Fruit fly (Drosophila melanogaster) Kc167 (cell line): ENCODE results near the gene Tis11.

Experiments
- Myc ChIP-seq: fragments of >200 bp; optimal IDR thresholded peaks from 2 replicates; lab custom pipeline; 2017; ENCODE audit warnings: missing external identifiers
- Sin3A ChIP-seq: fragments of >200 bp; optimal IDR thresholded peaks from 2 replicates; lab custom pipeline; 2018; ENCODE audit warnings: missing external identifiers
- h ChIP-seq: fragments of >200 bp; optimal IDR thresholded peaks from 3 replicates; lab custom pipeline; 2018; ENCODE audit warnings: missing external identifiers
- insv ChIP-seq: fragments of >200 bp; optimal IDR thresholded peaks from 3 replicates; lab custom pipeline; 2018; ENCODE audit warnings: missing external identifiers
- psq ChIP-seq: fragments of >200 bp; optimal IDR thresholded peaks from 2 replicates; lab custom pipeline; 2017; ENCODE audit warnings: missing external identifiers
- ttk ChIP-seq: sonication (Bioruptor generic); optimal IDR thresholded peaks from 2 replicates; lab custom pipeline; 2017; ENCODE audit warnings: missing external identifiers

The Tis11 gene

dm6 chrX:12658999-12659560 is at the start of gene Tis11:
TSS of gene Tis11 (plus strand) at chrX:12659415.
- TF ChIP-seq psq (lab: Kevin White, UChicago) (no peak), ttk (lab: Kevin White, UChicago) (no peak), h (no peak), Sin3A (no peak), insv (no peak), Myc (lab: Kevin White, UChicago) (no peak)

dm6 chrX:12611536-12612458 is 47.4 kb upstream of the Tis11 start, which contains the start of the genes CG1463 and Fpgs1:
TSS of gene CG1463 (minus strand) at chrX:12611667.
TSS of gene Fpgs1 (plus strand) at chrX:12611867.
- TF ChIP-seq insv (no peak), ttk (lab: Kevin White, UChicago) (no peak), Sin3A (no peak), h (no peak), Myc (lab: Kevin White, UChicago) (no peak), psq (lab: Kevin White, UChicago) (no peak)

- TF ChIP-seq psq (lab: Kevin White, UChicago) (no peak), Sin3A (no peak), Myc (lab: Kevin White, UChicago) (no peak), insv (no peak), h (no peak), ttk (lab: Kevin White, UChicago) (no peak)
Observed at dm6 chrX:12613248-12613805, 45.9 kb upstream of the Tis11 start.

- TF ChIP-seq h (no peak), ttk (lab: Kevin White, UChicago) (no peak), psq (lab: Kevin White, UChicago) (no peak), insv (no peak), Sin3A (no peak), Myc (lab: Kevin White, UChicago) (no peak)
Observed at dm6 chrX:12615752-12616366, 43.4 kb upstream of the Tis11 start, which contains the start of gene CG11085. TSS of gene CG11085 (plus strand) at chrX:12616316.

dm6 chrX:12621640-12622039 is 37.6 kb upstream of the Tis11 start:
- no peak for TF ChIP-seq h
- TF ChIP-seq Myc (lab: Kevin White, UChicago), result no peak
- TF ChIP-seq insv, result no peak
- no peak for TF ChIP-seq ttk (lab: Kevin White, UChicago)
- no peak for TF ChIP-seq psq (lab: Kevin White, UChicago)
- no peak for TF ChIP-seq Sin3A

- no peak for TF ChIP-seq h
- no peak for TF ChIP-seq ttk (lab: Kevin White, UChicago)
- TF ChIP-seq psq (lab: Kevin White, UChicago), result no peak
- no peak for TF ChIP-seq Myc (lab: Kevin White, UChicago)
- no peak for TF ChIP-seq insv
- no peak for TF ChIP-seq Sin3A
Observed at dm6 chrX:12623992-12624391, 35.2 kb upstream of the Tis11 start, which contains the start of gene CG15728. TSS of gene CG15728 (plus strand) at chrX:12624292.

- TF ChIP-seq Sin3A (no peak), Myc (lab: Kevin White, UChicago) (no peak), h (no peak), insv (no peak), psq (lab: Kevin White, UChicago) (no peak), ttk (lab: Kevin White, UChicago) (no peak)
Observed at dm6 chrX:12625594-12626274, 33.5 kb upstream of the Tis11 start.

dm6 chrX:12629564-12629963 is 29.7 kb upstream of the Tis11 start, which contains the start of the genes Aven and CG2540:
TSS of gene Aven (minus strand) at chrX:12629640.
TSS of gene CG2540 (plus strand) at chrX:12629878.
- TF ChIP-seq ttk (lab: Kevin White, UChicago) (no peak), psq (lab: Kevin White, UChicago) (no peak), insv (no peak), Sin3A (no peak), Myc (lab: Kevin White, UChicago) (no peak), h (no peak)

- TF ChIP-seq h, result no peak
- TF ChIP-seq insv, result no peak
- TF ChIP-seq Myc (lab: Kevin White, UChicago), result no peak
Observed at dm6 chrX:12631317-12632156, 27.7 kb upstream of the Tis11 start, which contains the start of gene Tomosyn. TSS of gene Tomosyn (plus strand) at chrX:12631605.

dm6 chrX:12632157-12632422 is 27.1 kb upstream of the Tis11 start:
- TF ChIP-seq ttk (lab: Kevin White, UChicago) (no peak), h (no peak), psq (lab: Kevin White, UChicago) (no peak), insv (no peak), Sin3A (no peak), Myc (lab: Kevin White, UChicago) (no peak)

- TF ChIP-seq psq (lab: Kevin White, UChicago), result no peak
- no peak for TF ChIP-seq Sin3A
- no peak for TF ChIP-seq ttk (lab: Kevin White, UChicago)
Observed at dm6 chrX:12633204-12633603, 26.0 kb upstream of the Tis11 start.
